Fruit fly (Drosophila melanogaster) S2 (cell line): ENCODE data around the gene CG12708.

Experiments
- CG8478 ChIP-seq: fragments of >200 bp; optimal IDR thresholded peaks from 2 replicates; lab custom pipeline; 2018
- CTCF ChIP-seq, 2 experiments: fragments of >200 bp; optimal IDR thresholded peaks; 2 replicates each; lab custom pipeline; 2018

- TF ChIP-seq CTCF (optimal IDR thresholded peaks at IDR 0.05; lab: Kevin White, UChicago) (no peak), CG8478 (lab: Kevin White, UChicago) (no peak)
Observed at dm6 chrX:15629962-15630361, 45.3 kb upstream of the CG12708 start.
